Fruit fly (Drosophila melanogaster): ENCODE data around the gene r.

r gene

dm6 chrX:16689966-16690365 lies 34.8 kb downstream of the r start:
- TF ChIP-seq CG7368 (GFP tag; optimal IDR thresholded peaks at IDR 0.05) = no peak
- TF ChIP-seq Sox15 (GFP tag; optimal IDR thresholded peaks at IDR 0.05) = no peak
- TF ChIP-seq CG3919 (GFP tag; optimal IDR thresholded peaks at IDR 0.05) = no peak
- TF ChIP-seq Smox (GFP tag; optimal IDR thresholded peaks at IDR 0.05) = no peak
- no peak for TF ChIP-seq CG32006 (GFP tag; optimal IDR thresholded peaks at IDR 0.05)
- TF ChIP-seq Blimp-1 (GFP tag; optimal IDR thresholded peaks at IDR 0.05) = no peak
- peak; percentile 9 for TF ChIP-seq svp (GFP tag)
- peak; percentile 5 for TF ChIP-seq CG3032 (tag; optimal IDR thresholded peaks at IDR 0.05)
- TF ChIP-seq CG11902 (GFP tag; optimal IDR thresholded peaks at IDR 0.05) = no peak
- TF ChIP-seq Sox102F (GFP tag; optimal IDR thresholded peaks at IDR 0.05) = no peak
- no peak for TF ChIP-seq CG8632 (GFP tag; optimal IDR thresholded peaks at IDR 0.05)
- no peak for TF ChIP-seq lz (GFP tag; optimal IDR thresholded peaks at IDR 0.05)
- TF ChIP-seq Gug (GFP tag; IDR thresholded peaks at IDR 0.05) = no peak
- TF ChIP-seq achi (GFP tag; optimal IDR thresholded peaks at IDR 0.05) = no peak
- no peak for TF ChIP-seq OdsH (GFP tag; optimal IDR thresholded peaks at IDR 0.05)
- 0 out of 3 replicates have a peak, but pooled peaks have one; percentile 6 for TF ChIP-seq CG6163 (GFP tag; IDR thresholded peaks at IDR 0.05)
- TF ChIP-seq Sox14 (GFP tag; optimal IDR thresholded peaks at IDR 0.05) = no peak
- no peak for TF ChIP-seq fd59A (GFP tag; optimal IDR thresholded peaks at IDR 0.05)
- TF ChIP-seq Ets96B (tag; optimal IDR thresholded peaks at IDR 0.05) = peak; percentile 10
- TF ChIP-seq CG6792 (GFP tag; optimal IDR thresholded peaks at IDR 0.05) = no peak
- no peak for TF ChIP-seq CG31627 (GFP tag; optimal IDR thresholded peaks at IDR 0.05)
- TF ChIP-seq CG6276 (GFP tag; optimal IDR thresholded peaks at IDR 0.05) = no peak
- TF ChIP-seq spab (GFP tag; optimal IDR thresholded peaks at IDR 0.05) = no peak
- TF ChIP-seq CG11294 (GFP tag; IDR thresholded peaks at IDR 0.05) = no peak
- TF ChIP-seq CG10631 (GFP tag; optimal IDR thresholded peaks at IDR 0.05) = no peak
- TF ChIP-seq cyc (GFP tag; optimal IDR thresholded peaks at IDR 0.05) = no peak
- no peak for TF ChIP-seq Eip93F (GFP tag; optimal IDR thresholded peaks at IDR 0.05)
- TF ChIP-seq CG11762 (GFP tag; optimal IDR thresholded peaks at IDR 0.05; ENCODE audit: insufficient read depth) = no peak
- no peak for TF ChIP-seq vri (GFP tag; optimal IDR thresholded peaks at IDR 0.05)
- TF ChIP-seq Lpt (GFP tag; optimal IDR thresholded peaks at IDR 0.05) = no peak
- TF ChIP-seq Hr39 (GFP tag; optimal IDR thresholded peaks at IDR 0.05) = no peak
- no peak for TF ChIP-seq fd85E (GFP tag; optimal IDR thresholded peaks at IDR 0.05)
- no peak for TF ChIP-seq CG34406 (GFP tag; optimal IDR thresholded peaks at IDR 0.05)
- peak; percentile 30 for TF ChIP-seq dsx (GFP tag; optimal IDR thresholded peaks at IDR 0.05; ENCODE audit: poor library complexity, severe bottlenecking)
- peak; percentile 51; the same call in 1 of the 3 replicates for TF ChIP-seq CG8119 (GFP tag; IDR thresholded peaks at IDR 0.05)
- no peak for TF ChIP-seq esn (GFP tag; optimal IDR thresholded peaks at IDR 0.05)
- peak; percentile 37 for TF ChIP-seq Eip78C (GFP tag)
- no peak for TF ChIP-seq Ets21C (GFP tag; optimal IDR thresholded peaks at IDR 0.05)
- TF ChIP-seq CG16779 (tag; optimal IDR thresholded peaks at IDR 0.05) = no peak
- TF ChIP-seq CG6808 (GFP tag; optimal IDR thresholded peaks at IDR 0.05) = no peak
- TF ChIP-seq topi (GFP tag; optimal IDR thresholded peaks at IDR 0.05) = no peak
- no peak for TF ChIP-seq CG8319 (GFP tag; optimal IDR thresholded peaks at IDR 0.05)
- no peak for TF ChIP-seq salr (GFP tag; optimal IDR thresholded peaks at IDR 0.05)
- TF ChIP-seq pdm3 (GFP tag; optimal IDR thresholded peaks at IDR 0.05) = no peak
- TF ChIP-seq dac (GFP tag; optimal IDR thresholded peaks at IDR 0.05) = no peak
- no peak for TF ChIP-seq net (GFP tag; optimal IDR thresholded peaks at IDR 0.05)
- TF ChIP-seq eg (GFP tag; IDR thresholded peaks at IDR 0.05) = no peak
- TF ChIP-seq Hr38 (GFP tag; optimal IDR thresholded peaks at IDR 0.05) = no peak
- TF ChIP-seq CG10669 (GFP tag; optimal IDR thresholded peaks at IDR 0.05) = no peak
